Fruit fly (Drosophila melanogaster): ENCODE data around the gene TTLL6B.

DNA sequence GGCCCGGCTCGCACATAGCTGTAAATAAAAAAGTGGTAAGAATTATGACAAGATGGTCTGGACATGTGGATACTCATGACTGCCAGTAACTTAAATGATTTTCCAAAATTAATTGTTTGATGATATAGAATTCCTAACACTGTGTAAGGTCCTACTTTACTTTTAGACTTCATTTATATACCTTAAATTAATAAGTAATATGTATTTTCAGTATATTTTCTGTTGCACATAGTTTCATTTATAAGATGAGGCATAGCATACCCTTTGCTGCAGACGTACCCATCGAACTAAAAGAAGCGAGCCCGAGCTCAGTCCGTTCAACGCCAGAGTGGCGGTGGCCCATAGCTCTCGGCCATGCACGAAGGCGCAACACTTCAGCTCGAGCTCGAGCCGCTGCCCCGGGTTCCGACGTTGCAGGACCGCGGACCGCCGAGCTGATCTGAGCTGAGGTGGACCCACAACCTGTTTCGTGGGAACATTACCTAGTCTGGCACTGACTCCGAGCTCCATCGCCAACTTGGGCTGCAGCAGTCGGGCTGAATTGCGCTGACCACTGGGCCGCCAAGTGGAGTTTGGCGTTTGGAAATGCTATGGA, 33.2 kb downstream of the TTLL6B start:
- no peak for TF ChIP-seq insv (optimal IDR thresholded peaks at IDR 0.05)
- no peak for TF ChIP-seq h (optimal IDR thresholded peaks at IDR 0.05)
- no peak for TF ChIP-seq psq (optimal IDR thresholded peaks at IDR 0.05)
- no peak for TF ChIP-seq Sin3A (optimal IDR thresholded peaks at IDR 0.05)
- TF ChIP-seq Myc (optimal IDR thresholded peaks at IDR 0.05), result no peak
- TF ChIP-seq ttk (optimal IDR thresholded peaks at IDR 0.05), result no peak
